Worm (Caenorhabditis elegans) whole organism, early embryonic: ENCODE data around the gene T03F6.4.

Source experiments
- B0310.2 ChIP-seq: sonication (generic microtip); optimal IDR thresholded peaks from 2 replicates; lab custom pipeline; 2016; ENCODE audit warnings: mild to moderate bottlenecking, missing genetic modification characterization, missing compliant biosample characterization
- ama-1 ChIP-seq: fragments of 150-350 bp; optimal IDR thresholded peaks from 2 replicates; lab custom pipeline; 2014
- ceh-13 ChIP-seq: fragments of 200-800 bp; sonication (Bioruptor generic); optimal IDR thresholded peaks from 2 replicates; lab custom pipeline; 2018; ENCODE audit warnings: mild to moderate bottlenecking, missing genetic modification characterization, missing compliant biosample characterization
- ceh-36 ChIP-seq: sonication (generic microtip); optimal IDR thresholded peaks from 2 replicates; lab custom pipeline; 2016; ENCODE audit warnings: missing genetic modification characterization, inconsistent platforms, missing compliant biosample characterization
- ets-7 ChIP-seq: sonication (generic microtip); optimal IDR thresholded peaks from 2 replicates; lab custom pipeline; 2016; ENCODE audit warnings: missing genotype, missing genetic modification characterization, missing compliant biosample characterization
- flt-1 ChIP-seq: fragments of 200-800 bp; sonication (Bioruptor generic); IDR thresholded peaks from 2 replicates; pipeline ENCODE4 v1.3.6; 2022; ENCODE audit warnings: missing genetic modification characterization, missing compliant biosample characterization
- hmbx-1 ChIP-seq: sonication (generic microtip); optimal IDR thresholded peaks from 2 replicates; lab custom pipeline; 2016; ENCODE audit warnings: mild to moderate bottlenecking, missing genetic modification characterization, missing compliant biosample characterization
- hnd-1 ChIP-seq: sonication (generic microtip); optimal IDR thresholded peaks from 2 replicates; lab custom pipeline; 2016; ENCODE audit warnings: missing genetic modification characterization, missing compliant biosample characterization
- pes-1 ChIP-seq: fragments of 200-800 bp; sonication (Bioruptor generic); IDR thresholded peaks from 2 replicates; pipeline ENCODE4 v1.3.6; 2022; ENCODE audit warnings: missing genetic modification reagents, missing genetic modification characterization, missing compliant biosample characterization
- scrt-1 ChIP-seq: fragments of 200-800 bp; sonication (Bioruptor generic); IDR thresholded peaks from 2 replicates; pipeline ENCODE4 v1.3.6; 2022; ENCODE audit warnings: missing genetic modification characterization, missing compliant biosample characterization
- sea-1 ChIP-seq: fragments of 200-800 bp; sonication (Bioruptor generic); conservative IDR thresholded peaks from 2 replicates; pipeline ENCODE4 v1.3.6; 2022; ENCODE audit warnings: missing genetic modification characterization, missing compliant biosample characterization
- tra-4 ChIP-seq: sonication (generic microtip); optimal IDR thresholded peaks from 2 replicates; lab custom pipeline; 2017; ENCODE audit warnings: missing genetic modification characterization, missing compliant biosample characterization

- TF ChIP-seq sea-1 (no peak), scrt-1 (no peak), ama-1 (lab: Kevin White, UChicago) (no peak), B0310.2 (tag; lab: Kevin White, UChicago) (no peak), hnd-1 (no peak), hmbx-1 (no peak), ceh-36 (no peak), ceh-13 (GFP tag; lab: Kevin White, UChicago) (no peak), flt-1 (GFP tag; lab: Robert Waterston, UW) (no peak), ets-7 (tag; lab: Kevin White, UChicago) (no peak), pes-1 (GFP tag; lab: Robert Waterston, UW) (no peak), tra-4 (tag; lab: Kevin White, UChicago) (no peak)
Observed at ce11 chrIII:13359847-13360246, 26.1 kb upstream of the T03F6.4 start.
